Fruit fly (Drosophila melanogaster) whole organism, embryonic: ENCODE measurements around the gene CG8562.

Experiments
- CG10274 ChIP-seq: fragments of 200-800 bp; sonication (Bioruptor generic); optimal IDR thresholded peaks from 3 replicates; lab custom pipeline; 2017; ENCODE audit warnings: missing biosample characterization, mild to moderate bottlenecking, missing genetic modification characterization
- CG10321 ChIP-seq: fragments of 200-800 bp; sonication (Bioruptor generic); IDR thresholded peaks from 2 replicates; pipeline ENCODE4 v1.3.6; 2022; ENCODE audit warnings: missing biosample characterization, missing genetic modification characterization
- CG11560 ChIP-seq: fragments of 200-800 bp; sonication (Bioruptor generic); IDR thresholded peaks from 3 replicates; pipeline ENCODE4 v1.3.6; 2022; ENCODE audit warnings: missing biosample characterization, missing genetic modification characterization
- CG14710 ChIP-seq: fragments of 200-800 bp; sonication (Bioruptor generic); optimal IDR thresholded peaks from 3 replicates; lab custom pipeline; 2019; ENCODE audit warnings: missing biosample characterization, mild to moderate bottlenecking, missing genetic modification characterization, moderate library complexity
- CG14860 ChIP-seq: fragments of 200-800 bp; sonication (Bioruptor generic); IDR thresholded peaks from 3 replicates; pipeline ENCODE4 v1.3.6; 2022; ENCODE audit warnings: missing biosample characterization, missing genetic modification characterization; ENCODE audit not compliant: partially characterized antibody
- CG15601 ChIP-seq: fragments of 200-800 bp; sonication (Bioruptor generic); optimal IDR thresholded peaks from 3 replicates; lab custom pipeline; 2019; ENCODE audit warnings: missing biosample characterization, mild to moderate bottlenecking, missing genetic modification characterization, moderate library complexity
- CG1602 ChIP-seq: fragments of 200-800 bp; sonication (Bioruptor generic); optimal IDR thresholded peaks from 3 replicates; lab custom pipeline; 2016; ENCODE audit warnings: missing biosample characterization, missing genetic modification characterization
- CG16813 ChIP-seq: fragments of 200-800 bp; sonication (Bioruptor generic); IDR thresholded peaks from 3 replicates; pipeline ENCODE4 v1.3.6; 2022; ENCODE audit warnings: missing biosample characterization, missing genetic modification characterization; ENCODE audit not compliant: partially characterized antibody
- CG16863 ChIP-seq: fragments of 200-800 bp; sonication (Bioruptor generic); optimal IDR thresholded peaks from 3 replicates; lab custom pipeline; 2016; ENCODE audit warnings: missing biosample characterization, missing genetic modification characterization
- CG2889 ChIP-seq: fragments of 200-800 bp; sonication (Bioruptor generic); IDR thresholded peaks from 3 replicates; pipeline ENCODE4 v1.3.6; 2022; ENCODE audit warnings: missing biosample characterization, missing genetic modification characterization
- CG34224 ChIP-seq: fragments of 200-800 bp; sonication (Bioruptor generic); IDR thresholded peaks from 3 replicates; pipeline ENCODE4 v1.3.6; 2022; ENCODE audit warnings: missing biosample characterization, missing genetic modification characterization; ENCODE audit not compliant: partially characterized antibody
- CG3995 ChIP-seq: fragments of 200-800 bp; sonication (Bioruptor generic); optimal IDR thresholded peaks from 3 replicates; lab custom pipeline; 2016; ENCODE audit warnings: missing biosample characterization, missing genetic modification characterization
- CG4328 ChIP-seq: fragments of 200-800 bp; sonication (Bioruptor generic); optimal IDR thresholded peaks from 3 replicates; lab custom pipeline; 2017; ENCODE audit warnings: missing biosample characterization, missing genetic modification reagents, missing genetic modification characterization
- CG6175 ChIP-seq: fragments of 200-800 bp; sonication (Bioruptor generic); IDR thresholded peaks from 3 replicates; pipeline ENCODE4 v1.3.6; 2022; ENCODE audit warnings: missing biosample characterization, missing genetic modification characterization
- CG6765 ChIP-seq: fragments of 200-800 bp; sonication (Bioruptor generic); optimal IDR thresholded peaks from 3 replicates; lab custom pipeline; 2017; ENCODE audit warnings: missing biosample characterization, mild to moderate bottlenecking, missing genetic modification characterization
- CG7839 ChIP-seq: fragments of 200-800 bp; sonication (Bioruptor generic); optimal IDR thresholded peaks from 3 replicates; lab custom pipeline; 2018; ENCODE audit warnings: missing biosample characterization, mild to moderate bottlenecking, missing genetic modification characterization, moderate library complexity
- CG8089 ChIP-seq: fragments of 200-800 bp; sonication (Bioruptor generic); optimal IDR thresholded peaks from 3 replicates; lab custom pipeline; 2016; ENCODE audit warnings: missing biosample characterization, missing genetic modification characterization
- CG8924 ChIP-seq: fragments of 200-800 bp; optimal IDR thresholded peaks from 3 replicates; lab custom pipeline; 2019; ENCODE audit warnings: missing biosample characterization, mild to moderate bottlenecking, missing genetic modification characterization, moderate library complexity
- CHES-1-like ChIP-seq: fragments of 200-800 bp; sonication (Bioruptor generic); optimal IDR thresholded peaks from 2 replicates; lab custom pipeline; 2016; ENCODE audit warnings: missing biosample characterization, missing genetic modification characterization
- CrebB ChIP-seq: fragments of 200-800 bp; sonication (Bioruptor generic); optimal IDR thresholded peaks from 3 replicates; lab custom pipeline; 2018; ENCODE audit warnings: missing biosample characterization, mild to moderate bottlenecking, missing genetic modification characterization
- Dad ChIP-seq: fragments of 200-800 bp; sonication (Bioruptor generic); optimal IDR thresholded peaks from 3 replicates; lab custom pipeline; 2016; ENCODE audit warnings: missing biosample characterization, missing genetic modification characterization
- H2.0 ChIP-seq: fragments of 200-800 bp; sonication (Bioruptor generic); IDR thresholded peaks from 2 replicates; pipeline ENCODE4 v1.3.6; 2022; ENCODE audit warnings: missing biosample characterization, missing genetic modification characterization
- Lhr ChIP-seq: fragments of 200-800 bp; sonication (Bioruptor generic); optimal IDR thresholded peaks from 3 replicates; lab custom pipeline; 2017; ENCODE audit warnings: mild to moderate bottlenecking, missing biosample characterization, missing genetic modification reagents, missing genetic modification characterization
- Nf-YA ChIP-seq: fragments of 200-800 bp; sonication (Bioruptor generic); IDR thresholded peaks from 2 replicates; pipeline ENCODE4 v1.3.6; 2022; ENCODE audit warnings: missing biosample characterization, missing genetic modification characterization
- Rfx ChIP-seq: fragments of 200-800 bp; sonication (Bioruptor generic); IDR thresholded peaks from 2 replicates; pipeline ENCODE4 v1.3.6; 2022; ENCODE audit warnings: missing biosample characterization, missing genetic modification characterization
- Sin3A ChIP-seq: fragments of >200 bp; optimal IDR thresholded peaks from 2 replicates; lab custom pipeline; 2018
- Sox100B ChIP-seq: fragments of 200-800 bp; sonication (Bioruptor generic); optimal IDR thresholded peaks from 3 replicates; lab custom pipeline; 2018; ENCODE audit warnings: missing biosample characterization, mild to moderate bottlenecking, missing genetic modification characterization
- Sox102F ChIP-seq: fragments of 200-800 bp; sonication (Bioruptor generic); optimal IDR thresholded peaks from 2 replicates; lab custom pipeline; 2018; ENCODE audit warnings: missing biosample characterization, mild to moderate bottlenecking, missing genetic modification characterization, moderate library complexity
- Ssrp ChIP-seq: fragments of 200-800 bp; sonication (Bioruptor generic); optimal IDR thresholded peaks from 2 replicates; lab custom pipeline; 2018; ENCODE audit warnings: missing biosample characterization, mild to moderate bottlenecking, missing genetic modification characterization, moderate library complexity
- ase ChIP-seq: fragments of 200-800 bp; sonication (Bioruptor generic); IDR thresholded peaks from 3 replicates; pipeline ENCODE4 v1.3.6; 2022; ENCODE audit warnings: missing biosample characterization, missing genetic modification characterization
- cad ChIP-seq: fragments of >200 bp; optimal IDR thresholded peaks from 2 replicates; lab custom pipeline; 2017; ENCODE audit warnings: missing biosample characterization, missing genetic modification characterization
- disco-r ChIP-seq: fragments of 200-800 bp; sonication (Bioruptor generic); optimal IDR thresholded peaks from 2 replicates; lab custom pipeline; 2016; ENCODE audit warnings: missing biosample characterization, missing genetic modification characterization
- dysf ChIP-seq: fragments of 200-800 bp; sonication (Bioruptor generic); IDR thresholded peaks from 3 replicates; pipeline ENCODE4 v1.3.6; 2022; ENCODE audit warnings: missing biosample characterization, missing genetic modification characterization
- grau ChIP-seq: fragments of 200-800 bp; optimal IDR thresholded peaks from 3 replicates; lab custom pipeline; 2019; ENCODE audit warnings: missing biosample characterization, mild to moderate bottlenecking, missing genetic modification characterization, moderate library complexity
- grn ChIP-seq: fragments of 200-800 bp; sonication (Bioruptor generic); optimal IDR thresholded peaks from 3 replicates; lab custom pipeline; 2017; ENCODE audit warnings: missing biosample characterization, missing genetic modification characterization
- inv ChIP-seq: fragments of 200-800 bp; sonication (Bioruptor generic); IDR thresholded peaks from 2 replicates; pipeline ENCODE4 v1.3.6; 2022; ENCODE audit warnings: missing biosample characterization, missing genetic modification characterization; ENCODE audit not compliant: partially characterized antibody
- jumu ChIP-seq: fragments of 200-800 bp; sonication (Bioruptor generic); optimal IDR thresholded peaks from 3 replicates; lab custom pipeline; 2016; ENCODE audit warnings: missing biosample characterization, missing genetic modification characterization
- luna ChIP-seq: fragments of 200-800 bp; sonication (Bioruptor generic); optimal IDR thresholded peaks from 2 replicates; lab custom pipeline; 2016; ENCODE audit warnings: missing biosample characterization, missing genetic modification characterization
- mirr ChIP-seq: fragments of 200-800 bp; sonication (Bioruptor generic); optimal IDR thresholded peaks from 3 replicates; lab custom pipeline; 2018; ENCODE audit warnings: missing biosample characterization, mild to moderate bottlenecking, missing genetic modification characterization
- odd ChIP-seq: fragments of 200-800 bp; sonication (Bioruptor generic); optimal IDR thresholded peaks from 2 replicates; lab custom pipeline; 2017; ENCODE audit warnings: missing biosample characterization, mild to moderate bottlenecking, missing genetic modification characterization
- salm ChIP-seq: fragments of 200-800 bp; sonication (Bioruptor generic); optimal IDR thresholded peaks from 2 replicates; lab custom pipeline; 2018; ENCODE audit warnings: missing biosample characterization, mild to moderate bottlenecking, missing genetic modification characterization
- slou ChIP-seq: fragments of 200-800 bp; sonication (Bioruptor generic); optimal IDR thresholded peaks from 3 replicates; lab custom pipeline; 2016; ENCODE audit warnings: missing biosample characterization, missing genetic modification characterization
- slp2 ChIP-seq: fragments of 200-800 bp; sonication (Bioruptor generic); optimal IDR thresholded peaks from 2 replicates; lab custom pipeline; 2016; ENCODE audit warnings: missing biosample characterization, missing genetic modification characterization
- stc ChIP-seq: fragments of 200-800 bp; sonication (Bioruptor generic); IDR thresholded peaks from 2 replicates; pipeline ENCODE4 v1.3.6; 2022; ENCODE audit warnings: missing biosample characterization, missing genetic modification characterization
- stwl ChIP-seq: fragments of 200-800 bp; sonication (Bioruptor generic); optimal IDR thresholded peaks from 3 replicates; lab custom pipeline; 2018; ENCODE audit warnings: missing biosample characterization, mild to moderate bottlenecking, missing genetic modification characterization, moderate library complexity
- tup ChIP-seq: fragments of 200-800 bp; sonication (Bioruptor generic); optimal IDR thresholded peaks from 2 replicates; lab custom pipeline; 2016; ENCODE audit warnings: missing biosample characterization, mild to moderate bottlenecking, missing genetic modification characterization, moderate library complexity
- vnd ChIP-seq: fragments of 200-800 bp; sonication (Bioruptor generic); IDR thresholded peaks from 3 replicates; pipeline ENCODE4 v1.3.6; 2022; ENCODE audit warnings: missing biosample characterization, missing genetic modification characterization; ENCODE audit not compliant: partially characterized antibody
- wek ChIP-seq: fragments of 200-800 bp; sonication (Bioruptor generic); optimal IDR thresholded peaks from 3 replicates; lab custom pipeline; 2018; ENCODE audit warnings: missing biosample characterization, mild to moderate bottlenecking, missing genetic modification characterization, moderate library complexity
- yki ChIP-seq: fragments of >200 bp; optimal IDR thresholded peaks from 3 replicates; lab custom pipeline; 2018
- zen ChIP-seq: fragments of 200-800 bp; sonication (Bioruptor generic); optimal IDR thresholded peaks from 3 replicates; lab custom pipeline; 2018; ENCODE audit warnings: missing biosample characterization, mild to moderate bottlenecking, missing genetic modification characterization, moderate library complexity

The CG8562 gene

dm6 chr3L:7381359-7381976 lies 16.6 kb upstream of the CG8562 start, which contains the start of the genes SMSr and smid (continued):
- TF ChIP-seq Sin3A (lab: Kevin White, UChicago) (peak; percentile 98), zen (tag; lab: Kevin White, UChicago) (peak; percentile 77), salm (no peak), CG6765 (GFP tag; lab: Kevin White, UChicago) (no peak), cad (no peak), CG8924 (tag; lab: Kevin White, UChicago) (peak; percentile 68), CG15601 (tag; lab: Kevin White, UChicago) (no peak), CG16813 (peak; percentile 91), dysf (GFP tag; lab: Robert Waterston, UW) (peak; percentile 67; the same call in 2 of the 3 replicates), disco-r (GFP tag; lab: Kevin White, UChicago) (no peak), Sox102F (no peak), CG4328 (GFP tag; lab: Kevin White, UChicago) (no peak), CG10274 (no peak), CG3995 (peak; percentile 76), Dad (no peak), yki (lab: Kevin White, UChicago) (no peak), stwl (tag; lab: Kevin White, UChicago) (peak; percentile 66), odd (no peak), CG14860 (GFP tag; lab: Robert Waterston, UW) (peak; percentile 90), wek (GFP tag; lab: Kevin White, UChicago) (peak; percentile 22), grn (GFP tag; lab: Kevin White, UChicago) (peak; percentile 49), stc (GFP tag; lab: Robert Waterston, UW) (no peak), CG1602 (GFP tag; lab: Kevin White, UChicago) (peak; percentile 61), Nf-YA (GFP tag; lab: Robert Waterston, UW) (0 out of 2 replicates have a peak, but pooled peaks have one; percentile 27), H2.0 (GFP tag; lab: Robert Waterston, UW) (peak; percentile 32; the same call in 1 of the 2 replicates), tup (peak; percentile 11), CG34224 (GFP tag; lab: Robert Waterston, UW) (peak; percentile 71), CG6175 (no peak), Sox100B (GFP tag; lab: Kevin White, UChicago) (peak; percentile 43), CG8089 (GFP tag; lab: Kevin White, UChicago) (peak; percentile 47), CHES-1-like (GFP tag; lab: Kevin White, UChicago) (no peak), Rfx (GFP tag; lab: Robert Waterston, UW) (peak; percentile 71), slp2 (peak; percentile 42), vnd (GFP tag; lab: Robert Waterston, UW) (peak; percentile 91), mirr (GFP tag; lab: Kevin White, UChicago) (peak; percentile 19), Ssrp (peak; percentile 59), slou (GFP tag; lab: Kevin White, UChicago) (peak; percentile 23), CrebB (peak; percentile 2), luna (GFP tag; lab: Kevin White, UChicago) (no peak), CG11560 (tag; lab: Robert Waterston, UW) (no peak; the same call in 2 of the 3 replicates), Lhr (GFP tag; lab: Kevin White, UChicago) (no peak), CG10321 (GFP tag; lab: Robert Waterston, UW) (no peak), CG16863 (peak; percentile 21), CG7839 (tag; lab: Kevin White, UChicago) (peak; percentile 66), CG14710 (tag; lab: Kevin White, UChicago) (peak; percentile 85), CG2889 (GFP tag; lab: Robert Waterston, UW) (no peak), inv (peak; percentile 88), grau (tag; lab: Kevin White, UChicago) (peak; percentile 73), jumu (GFP tag; lab: Kevin White, UChicago) (peak; percentile 51), ase (GFP tag; lab: Robert Waterston, UW) (0 out of 3 replicates have a peak, but pooled peaks have one; percentile 42)
